Fruit fly (Drosophila melanogaster) whole organism, embryonic: ENCODE measurements around the gene Ada1-2.

ENCODE experiments used
- Aef1 ChIP-seq: fragments of 200-800 bp; sonication (Bioruptor generic); IDR thresholded peaks from 3 replicates; pipeline ENCODE4 v1.3.6; 2022; ENCODE audit warnings: missing biosample characterization, missing genetic modification characterization
- B-H1 ChIP-seq: fragments of 200-800 bp; sonication (Bioruptor generic); IDR thresholded peaks from 3 replicates; pipeline ENCODE4 v1.3.6; 2022; ENCODE audit warnings: missing biosample characterization, missing genetic modification characterization
- Bdp1 ChIP-seq: fragments of 200-800 bp; sonication (Bioruptor generic); optimal IDR thresholded peaks from 3 replicates; lab custom pipeline; 2016; ENCODE audit warnings: missing biosample characterization, missing genetic modification characterization
- CG10267 ChIP-seq: fragments of 200-800 bp; sonication (Bioruptor generic); optimal IDR thresholded peaks from 2 replicates; lab custom pipeline; 2018; ENCODE audit warnings: missing biosample characterization, mild to moderate bottlenecking, missing genetic modification characterization, moderate library complexity
- CG11696 ChIP-seq: fragments of 200-800 bp; sonication (Bioruptor generic); IDR thresholded peaks from 2 replicates; pipeline ENCODE4 v1.3.6; 2022; ENCODE audit warnings: missing biosample characterization, missing genetic modification characterization
- CG12744 ChIP-seq: fragments of 200-800 bp; sonication (Bioruptor generic); optimal IDR thresholded peaks from 2 replicates; lab custom pipeline; 2016; ENCODE audit warnings: missing biosample characterization, missing genetic modification characterization
- CG12769 ChIP-seq: fragments of 200-800 bp; sonication (Bioruptor generic); optimal IDR thresholded peaks from 2 replicates; lab custom pipeline; 2019; ENCODE audit warnings: missing biosample characterization, mild to moderate bottlenecking, missing genetic modification characterization, moderate library complexity
- CG13894 ChIP-seq: fragments of 200-800 bp; sonication (Bioruptor generic); optimal IDR thresholded peaks from 3 replicates; lab custom pipeline; 2018; ENCODE audit warnings: missing biosample characterization, mild to moderate bottlenecking, missing genetic modification characterization, moderate library complexity
- CG14860 ChIP-seq: fragments of 200-800 bp; sonication (Bioruptor generic); IDR thresholded peaks from 3 replicates; pipeline ENCODE4 v1.3.6; 2022; ENCODE audit warnings: missing biosample characterization, missing genetic modification characterization; ENCODE audit not compliant: partially characterized antibody
- CG15514 ChIP-seq: fragments of 200-800 bp; sonication (Bioruptor generic); optimal IDR thresholded peaks from 3 replicates; lab custom pipeline; 2017; ENCODE audit warnings: missing biosample characterization, missing genetic modification characterization, mild to moderate bottlenecking, moderate library complexity, missing genetic modification reagents
- CG16813 ChIP-seq: fragments of 200-800 bp; sonication (Bioruptor generic); IDR thresholded peaks from 3 replicates; pipeline ENCODE4 v1.3.6; 2022; ENCODE audit warnings: missing biosample characterization, missing genetic modification characterization; ENCODE audit not compliant: partially characterized antibody
- CG18011 ChIP-seq: fragments of 200-800 bp; sonication (Bioruptor generic); optimal IDR thresholded peaks from 2 replicates; lab custom pipeline; 2017; ENCODE audit warnings: missing biosample characterization, missing genetic modification characterization, mild to moderate bottlenecking, moderate library complexity, missing genotype
- CG3407 ChIP-seq: fragments of 200-800 bp; sonication (Bioruptor generic); optimal IDR thresholded peaks from 2 replicates; lab custom pipeline; 2018; ENCODE audit warnings: missing biosample characterization, mild to moderate bottlenecking, missing genetic modification characterization
- CG34224 ChIP-seq: fragments of 200-800 bp; sonication (Bioruptor generic); IDR thresholded peaks from 3 replicates; pipeline ENCODE4 v1.3.6; 2022; ENCODE audit warnings: missing biosample characterization, missing genetic modification characterization; ENCODE audit not compliant: partially characterized antibody
- CG34422 ChIP-seq: fragments of 200-800 bp; sonication (Bioruptor generic); IDR thresholded peaks from 3 replicates; pipeline ENCODE4 v1.3.6; 2022; ENCODE audit warnings: missing biosample characterization, missing genetic modification characterization
- CG4424 ChIP-seq: fragments of 200-800 bp; sonication (Bioruptor generic); optimal IDR thresholded peaks from 3 replicates; lab custom pipeline; 2016; ENCODE audit warnings: missing biosample characterization, missing genetic modification characterization
- CG8924 ChIP-seq: fragments of 200-800 bp; optimal IDR thresholded peaks from 3 replicates; lab custom pipeline; 2019; ENCODE audit warnings: missing biosample characterization, mild to moderate bottlenecking, missing genetic modification characterization, moderate library complexity
- CoRest ChIP-seq: fragments of 200-800 bp; sonication (Bioruptor generic); optimal IDR thresholded peaks from 3 replicates; lab custom pipeline; 2018; ENCODE audit warnings: missing biosample characterization, mild to moderate bottlenecking, missing genetic modification characterization, moderate library complexity
- D19B ChIP-seq: fragments of 200-800 bp; sonication (Bioruptor generic); optimal IDR thresholded peaks from 2 replicates; lab custom pipeline; 2017; ENCODE audit warnings: missing biosample characterization, mild to moderate bottlenecking, missing genetic modification characterization
- H2.0 ChIP-seq: fragments of 200-800 bp; sonication (Bioruptor generic); IDR thresholded peaks from 2 replicates; pipeline ENCODE4 v1.3.6; 2022; ENCODE audit warnings: missing biosample characterization, missing genetic modification characterization
- Jarid2 ChIP-seq: fragments of 200-800 bp; sonication (Bioruptor generic); optimal IDR thresholded peaks from 3 replicates; lab custom pipeline; 2017; ENCODE audit warnings: mild to moderate bottlenecking, missing biosample characterization, missing genetic modification reagents, missing genetic modification characterization
- Lhr ChIP-seq: fragments of 200-800 bp; sonication (Bioruptor generic); optimal IDR thresholded peaks from 3 replicates; lab custom pipeline; 2017; ENCODE audit warnings: mild to moderate bottlenecking, missing biosample characterization, missing genetic modification reagents, missing genetic modification characterization
- Meics ChIP-seq: fragments of 200-800 bp; sonication (Bioruptor generic); optimal IDR thresholded peaks from 2 replicates; lab custom pipeline; 2017; ENCODE audit warnings: missing biosample characterization, mild to moderate bottlenecking, missing genetic modification characterization
- NC2α ChIP-seq: fragments of 200-800 bp; sonication (Bioruptor generic); optimal IDR thresholded peaks from 2 replicates; lab custom pipeline; 2016; ENCODE audit warnings: missing biosample characterization, missing genetic modification characterization
- Poxn ChIP-seq: fragments of 200-800 bp; sonication (Bioruptor generic); IDR thresholded peaks from 2 replicates; pipeline ENCODE4 v1.3.6; 2022; ENCODE audit warnings: missing biosample characterization, missing genetic modification characterization
- ase ChIP-seq: fragments of 200-800 bp; sonication (Bioruptor generic); IDR thresholded peaks from 3 replicates; pipeline ENCODE4 v1.3.6; 2022; ENCODE audit warnings: missing biosample characterization, missing genetic modification characterization
- ash1 ChIP-seq: fragments of 200-800 bp; sonication (Bioruptor generic); optimal IDR thresholded peaks from 2 replicates; lab custom pipeline; 2018; ENCODE audit warnings: missing biosample characterization, mild to moderate bottlenecking, missing genetic modification characterization
- chif ChIP-seq, 2 experiments: fragments of 200-800 bp; sonication (Bioruptor generic); optimal IDR thresholded peaks; 3 replicates each; lab custom pipeline; 2016; ENCODE audit warnings: missing biosample characterization in 2 of 2, missing genetic modification characterization in 2 of 2
- corto ChIP-seq: fragments of 200-800 bp; sonication (Bioruptor generic); optimal IDR thresholded peaks from 2 replicates; lab custom pipeline; 2016; ENCODE audit warnings: missing biosample characterization, mild to moderate bottlenecking, missing genetic modification characterization, moderate library complexity
- dati ChIP-seq: fragments of 200-800 bp; sonication (Bioruptor generic); IDR thresholded peaks from 2 replicates; pipeline ENCODE4 v1.3.6; 2022; ENCODE audit warnings: missing biosample characterization, missing genetic modification characterization
- eyg ChIP-seq: fragments of 200-800 bp; sonication (Bioruptor generic); optimal IDR thresholded peaks from 3 replicates; lab custom pipeline; 2016; ENCODE audit warnings: missing biosample characterization, missing genetic modification characterization
- ham ChIP-seq: fragments of 200-800 bp; sonication (Bioruptor generic); IDR thresholded peaks from 2 replicates; pipeline ENCODE4 v1.3.6; 2022; ENCODE audit warnings: missing biosample characterization, missing genetic modification characterization
- hb ChIP-seq: fragments of 200-800 bp; sonication (Bioruptor generic); IDR thresholded peaks from 3 replicates; pipeline ENCODE4 v1.3.6; 2022; ENCODE audit warnings: missing biosample characterization, missing genetic modification characterization; ENCODE audit not compliant: partially characterized antibody
- ind ChIP-seq: fragments of 200-800 bp; sonication (Bioruptor generic); optimal IDR thresholded peaks from 3 replicates; lab custom pipeline; 2016; ENCODE audit warnings: missing biosample characterization, missing genetic modification characterization
- jumu ChIP-seq: fragments of 200-800 bp; sonication (Bioruptor generic); optimal IDR thresholded peaks from 3 replicates; lab custom pipeline; 2016; ENCODE audit warnings: missing biosample characterization, missing genetic modification characterization
- kni ChIP-seq: fragments of 200-800 bp; sonication (Bioruptor generic); optimal IDR thresholded peaks from 3 replicates; lab custom pipeline; 2017; ENCODE audit warnings: mild to moderate bottlenecking, missing biosample characterization, missing genetic modification reagents, missing genetic modification characterization
- org-1 ChIP-seq: fragments of 200-800 bp; sonication (Bioruptor generic); optimal IDR thresholded peaks from 2 replicates; lab custom pipeline; 2017; ENCODE audit warnings: missing biosample characterization, missing genetic modification characterization
- prd ChIP-seq, 3 experiments: fragments of >200 bp in 2 of 3; fragments of 200-800 bp in 1 of 3; sonication (Bioruptor generic) in 1 of 3; optimal IDR thresholded peaks in 2 of 3; IDR thresholded peaks in 1 of 3; 2 replicates in 2 of 3; 3 replicates in 1 of 3; pipeline versions ENCODE4 v1.3.6 to Lab custom; 2017 to 2022; ENCODE audit warnings: missing biosample characterization in 1 of 3, missing genetic modification characterization in 1 of 3
- rib ChIP-seq: fragments of 200-800 bp; sonication (Bioruptor generic); IDR thresholded peaks from 2 replicates; pipeline ENCODE4 v1.3.6; 2022; ENCODE audit warnings: missing biosample characterization, missing genetic modification characterization
- ro ChIP-seq: fragments of 200-800 bp; sonication (Bioruptor generic); IDR thresholded peaks from 2 replicates; pipeline ENCODE4 v1.3.6; 2022; ENCODE audit warnings: missing biosample characterization, missing genetic modification characterization
- sim ChIP-seq: fragments of 200-800 bp; sonication (Bioruptor generic); IDR thresholded peaks from 2 replicates; pipeline ENCODE4 v1.3.6; 2022; ENCODE audit warnings: missing biosample characterization, missing genetic modification characterization
- slp2 ChIP-seq: fragments of 200-800 bp; sonication (Bioruptor generic); optimal IDR thresholded peaks from 2 replicates; lab custom pipeline; 2016; ENCODE audit warnings: missing biosample characterization, missing genetic modification characterization
- sna ChIP-seq: fragments of 200-800 bp; sonication (Bioruptor generic); IDR thresholded peaks from 2 replicates; pipeline ENCODE4 v1.3.6; 2022; ENCODE audit warnings: missing biosample characterization, missing genetic modification characterization; ENCODE audit not compliant: partially characterized antibody
- sob ChIP-seq: fragments of 200-800 bp; sonication (Bioruptor generic); IDR thresholded peaks from 2 replicates; pipeline ENCODE4 v1.3.6; 2022; ENCODE audit warnings: missing biosample characterization, missing genetic modification characterization
- stc ChIP-seq: fragments of 200-800 bp; sonication (Bioruptor generic); IDR thresholded peaks from 2 replicates; pipeline ENCODE4 v1.3.6; 2022; ENCODE audit warnings: missing biosample characterization, missing genetic modification characterization
- tap ChIP-seq: fragments of 200-800 bp; optimal IDR thresholded peaks from 3 replicates; lab custom pipeline; 2019; ENCODE audit warnings: missing biosample characterization, mild to moderate bottlenecking, missing genetic modification characterization, moderate library complexity
- twi ChIP-seq: fragments of 200-800 bp; optimal IDR thresholded peaks from 2 replicates; lab custom pipeline; 2019; ENCODE audit warnings: missing biosample characterization, mild to moderate bottlenecking, missing genetic modification characterization, moderate library complexity
- unc-4 ChIP-seq: fragments of 200-800 bp; sonication (Bioruptor generic); IDR thresholded peaks from 2 replicates; pipeline ENCODE4 v1.3.6; 2022; ENCODE audit warnings: missing biosample characterization, missing genetic modification characterization; ENCODE audit not compliant: partially characterized antibody
- wdn ChIP-seq: fragments of 200-800 bp; sonication (Bioruptor generic); IDR thresholded peaks from 2 replicates; pipeline ENCODE4 v1.3.6; 2022; ENCODE audit warnings: missing biosample characterization, missing genetic modification characterization

Gene Ada1-2

dm6 chr2L:12010100-12010876 is 17.6 kb downstream of the Ada1-2 start:
- no peak for TF ChIP-seq sim
- no peak for TF ChIP-seq H2.0 (GFP tag; lab: Robert Waterston, UW)
- no peak for TF ChIP-seq org-1 (GFP tag; lab: Kevin White, UChicago)
- TF ChIP-seq CG15514 (GFP tag; lab: Kevin White, UChicago) = no peak
- no peak for TF ChIP-seq hb (GFP tag; lab: Robert Waterston, UW)
- TF ChIP-seq chif (GFP tag; optimal IDR thresholded peaks at IDR 0.05; lab: Kevin White, UChicago) = no peak
- TF ChIP-seq Jarid2 (GFP tag; lab: Kevin White, UChicago) = no peak
- no peak for TF ChIP-seq CG34422 (GFP tag; lab: Robert Waterston, UW)
- no peak for TF ChIP-seq CG34224 (GFP tag; lab: Robert Waterston, UW)
- no peak for TF ChIP-seq Poxn (GFP tag; lab: Robert Waterston, UW)
- TF ChIP-seq dati (GFP tag; lab: Robert Waterston, UW) = no peak
- no peak for TF ChIP-seq corto (GFP tag; lab: Kevin White, UChicago)
- no peak for TF ChIP-seq stc (GFP tag; lab: Robert Waterston, UW)
- TF ChIP-seq rib = no peak
- TF ChIP-seq CG12769 (tag; lab: Kevin White, UChicago) = peak; percentile 97
- TF ChIP-seq NC2α = no peak
- no peak for TF ChIP-seq CG10267 (tag; lab: Kevin White, UChicago)
- no peak for TF ChIP-seq CG4424 (GFP tag; lab: Kevin White, UChicago)
- TF ChIP-seq CG3407 (GFP tag; lab: Kevin White, UChicago) = no peak
- TF ChIP-seq unc-4 (GFP tag; lab: Robert Waterston, UW) = no peak
- TF ChIP-seq Aef1 (GFP tag; lab: Robert Waterston, UW) = no peak
- peak; percentile 67 for TF ChIP-seq CG8924 (tag; lab: Kevin White, UChicago)
- TF ChIP-seq B-H1 (GFP tag; lab: Robert Waterston, UW) = no peak
- peak; percentile 98 for TF ChIP-seq Lhr (GFP tag; lab: Kevin White, UChicago)
- TF ChIP-seq kni (GFP tag; lab: Kevin White, UChicago) = peak; percentile 100
- no peak for TF ChIP-seq CG14860 (GFP tag; lab: Robert Waterston, UW)
- peak; percentile 86 for TF ChIP-seq twi (tag; lab: Kevin White, UChicago)
- TF ChIP-seq prd (optimal IDR thresholded peaks at IDR 0.05; lab: Kevin White, UChicago) = no peak
- no peak for TF ChIP-seq prd (GFP tag; IDR thresholded peaks at IDR 0.05; lab: Robert Waterston, UW)
- TF ChIP-seq Meics (GFP tag; lab: Kevin White, UChicago) = no peak
- no peak for TF ChIP-seq wdn (GFP tag; lab: Robert Waterston, UW)
- TF ChIP-seq tap (tag; lab: Kevin White, UChicago) = peak; percentile 68
- no peak for TF ChIP-seq CG12744 (GFP tag; lab: Kevin White, UChicago)
- no peak for TF ChIP-seq ham (GFP tag; lab: Robert Waterston, UW)
- TF ChIP-seq ind (GFP tag; lab: Kevin White, UChicago) = no peak
- no peak for TF ChIP-seq CG18011 (GFP tag; lab: Kevin White, UChicago)
- no peak for TF ChIP-seq sob (GFP tag; lab: Robert Waterston, UW)
- peak; percentile 10 for TF ChIP-seq CoRest (tag; lab: Kevin White, UChicago)
- TF ChIP-seq CG13894 (tag; lab: Kevin White, UChicago) = peak; percentile 89
- no peak for TF ChIP-seq Bdp1 (GFP tag; lab: Kevin White, UChicago)
- TF ChIP-seq sna (GFP tag; lab: Robert Waterston, UW) = no peak
- no peak for TF ChIP-seq ase
- TF ChIP-seq D19B (GFP tag; lab: Kevin White, UChicago) = no peak
- no peak for TF ChIP-seq CG11696 (GFP tag; lab: Robert Waterston, UW)
- no peak for TF ChIP-seq jumu
- TF ChIP-seq CG16813 = no peak
- TF ChIP-seq slp2 (GFP tag; lab: Kevin White, UChicago) = no peak
- no peak for TF ChIP-seq ro (GFP tag; lab: Robert Waterston, UW)
- TF ChIP-seq ash1 (GFP tag; lab: Kevin White, UChicago) = no peak
- no peak for TF ChIP-seq eyg (GFP tag; lab: Kevin White, UChicago)
